Worm (Caenorhabditis elegans) whole organism, midembryonic: ENCODE measurements around the gene T10H9.8.

Experiments used
- cog-1 ChIP-seq: sonication (generic microtip); optimal IDR thresholded peaks from 2 replicates; lab custom pipeline; 2016; ENCODE audit warnings: missing genetic modification characterization, missing compliant biosample characterization
- tab-1 ChIP-seq: fragments of 200-800 bp; sonication (Bioruptor generic); IDR thresholded peaks from 2 replicates; pipeline ENCODE4 v1.3.6; 2022; ENCODE audit warnings: missing genetic modification characterization, missing compliant biosample characterization

ce11 chrV:6699021-6699420, 46.9 kb downstream of the T10H9.8 start:
- TF ChIP-seq tab-1 (GFP tag; lab: Robert Waterston, UW) (no peak), cog-1 (tag; lab: Kevin White, UChicago) (no peak)
